Worm (Caenorhabditis elegans) whole organism, L1 larva: Measurements from ENCODE around the gene lips-1.

Source experiments
- C04F5.9 ChIP-seq: sonication (generic microtip); optimal IDR thresholded peaks from 2 replicates; lab custom pipeline; 2016; ENCODE audit warnings: missing genetic modification characterization, missing compliant biosample characterization
- C16A3.4 ChIP-seq: fragments of 150-350 bp; optimal IDR thresholded peaks from 2 replicates; lab custom pipeline; 2014; ENCODE audit warnings: missing biosample characterization, missing genetic modification characterization
- F16B12.6 ChIP-seq: fragments of 150-350 bp; optimal IDR thresholded peaks from 2 replicates; lab custom pipeline; 2014; ENCODE audit warnings: missing biosample characterization, missing genetic modification characterization
- Y116A8C.19 ChIP-seq: sonication (generic microtip); optimal IDR thresholded peaks from 2 replicates; lab custom pipeline; 2016; ENCODE audit warnings: missing compliant biosample characterization, missing genetic modification characterization, borderline replicate concordance
- alr-1 ChIP-seq: fragments of 200-800 bp; sonication (Bioruptor generic); optimal IDR thresholded peaks from 2 replicates; lab custom pipeline; 2018; ENCODE audit warnings: borderline replicate concordance, mild to moderate bottlenecking, missing genetic modification characterization, missing compliant biosample characterization
- ama-1 ChIP-seq: fragments of 150-350 bp; optimal IDR thresholded peaks from 2 replicates; lab custom pipeline; 2014
- blmp-1 ChIP-seq: fragments of 150-350 bp; optimal IDR thresholded peaks from 2 replicates; lab custom pipeline; 2014; ENCODE audit warnings: missing biosample characterization, missing genetic modification characterization
- ceh-63 ChIP-seq: fragments of 200-800 bp; sonication (Bioruptor generic); optimal IDR thresholded peaks from 2 replicates; lab custom pipeline; 2018; ENCODE audit warnings: mild to moderate bottlenecking, missing genetic modification characterization, missing compliant biosample characterization
- ceh-88 ChIP-seq: fragments of 200-800 bp; sonication (Bioruptor generic); IDR thresholded peaks from 2 replicates; pipeline ENCODE4 v1.3.6; 2022; ENCODE audit warnings: missing genetic modification characterization, missing compliant biosample characterization
- ceh-90 ChIP-seq: sonication (generic microtip); optimal IDR thresholded peaks from 2 replicates; lab custom pipeline; 2016; ENCODE audit warnings: missing genetic modification characterization, missing compliant biosample characterization
- dpl-1 ChIP-seq, 3 experiments: fragments of 150-350 bp in 2 of 3; sonication (generic microtip) in 1 of 3; optimal IDR thresholded peaks; 2 replicates each; lab custom pipeline; 2014 to 2017; ENCODE audit warnings: missing biosample characterization in 3 of 3, missing genetic modification characterization in 3 of 3, missing genetic modification reagents in 3 of 3
- efl-3 ChIP-seq: fragments of 200-800 bp; sonication (Bioruptor generic); optimal IDR thresholded peaks from 2 replicates; lab custom pipeline; 2018; ENCODE audit warnings: mild to moderate bottlenecking, missing genetic modification characterization, missing compliant biosample characterization
- egl-13 ChIP-seq: sonication (generic microtip); optimal IDR thresholded peaks from 2 replicates; lab custom pipeline; 2016; ENCODE audit warnings: missing genotype, missing genetic modification reagents, missing genetic modification characterization, missing compliant biosample characterization
- egl-27 ChIP-seq, 2 experiments: fragments of 150-350 bp in 1 of 2; sonication (generic microtip); optimal IDR thresholded peaks; 3 replicates each; lab custom pipeline; 2017 to 2018; ENCODE audit warnings: missing biosample characterization in 2 of 2, missing genetic modification characterization in 2 of 2, missing genetic modification reagents in 2 of 2
- elt-2 ChIP-seq: sonication (generic microtip); optimal IDR thresholded peaks from 2 replicates; lab custom pipeline; 2016; ENCODE audit warnings: missing genetic modification characterization, mild to moderate bottlenecking, inconsistent platforms, missing compliant biosample characterization, missing genetic modification reagents
- ets-5 ChIP-seq: fragments of 200-800 bp; sonication (Bioruptor generic); IDR thresholded peaks from 2 replicates; pipeline ENCODE4 v1.3.6; 2022; ENCODE audit warnings: missing genetic modification characterization, missing compliant biosample characterization
- fkh-10 ChIP-seq: sonication (generic microtip); optimal IDR thresholded peaks from 2 replicates; lab custom pipeline; 2017; ENCODE audit warnings: missing biosample characterization, missing genetic modification reagents, missing genetic modification characterization
- fkh-8 ChIP-seq: sonication (generic microtip); optimal IDR thresholded peaks from 2 replicates; lab custom pipeline; 2016; ENCODE audit warnings: mild to moderate bottlenecking, missing genetic modification characterization, missing compliant biosample characterization
- fos-1 ChIP-seq: fragments of 150-350 bp; optimal IDR thresholded peaks from 2 replicates; lab custom pipeline; 2014; ENCODE audit warnings: missing biosample characterization, missing genetic modification characterization
- hlh-17 ChIP-seq: fragments of 200-800 bp; sonication (Bioruptor generic); optimal IDR thresholded peaks from 2 replicates; lab custom pipeline; 2018; ENCODE audit warnings: missing genetic modification characterization, mild to moderate bottlenecking, missing compliant biosample characterization, moderate library complexity, borderline replicate concordance
- hpl-2 ChIP-seq: fragments of 150-350 bp; optimal IDR thresholded peaks from 2 replicates; lab custom pipeline; 2014; ENCODE audit warnings: missing biosample characterization, missing genetic modification reagents, missing genetic modification characterization
- irx-1 ChIP-seq: sonication (generic microtip); optimal IDR thresholded peaks from 2 replicates; lab custom pipeline; 2016; ENCODE audit warnings: missing genetic modification characterization, missing compliant biosample characterization
- lin-13 ChIP-seq: fragments of 150-350 bp; optimal IDR thresholded peaks from 2 replicates; lab custom pipeline; 2014; ENCODE audit warnings: missing biosample characterization, missing genetic modification reagents, missing genetic modification characterization
- lin-14 ChIP-seq: fragments of 200-800 bp; sonication (Bioruptor generic); optimal IDR thresholded peaks from 2 replicates; lab custom pipeline; 2018; ENCODE audit warnings: mild to moderate bottlenecking, missing genetic modification characterization, moderate library complexity, missing compliant biosample characterization
- lin-35 ChIP-seq, 2 experiments: fragments of 150-350 bp; optimal IDR thresholded peaks; 2 replicates each; lab custom pipeline; 2014; ENCODE audit warnings: missing biosample characterization in 2 of 2, missing genetic modification characterization in 2 of 2, missing genetic modification reagents in 2 of 2
- lin-39 ChIP-seq: fragments of 150-350 bp; optimal IDR thresholded peaks from 2 replicates; lab custom pipeline; 2014; ENCODE audit warnings: missing biosample characterization, missing genetic modification reagents, missing genetic modification characterization
- lir-3 ChIP-seq: sonication (generic microtip); optimal IDR thresholded peaks from 2 replicates; lab custom pipeline; 2016; ENCODE audit warnings: mild to moderate bottlenecking, missing genetic modification characterization, moderate library complexity, missing compliant biosample characterization; ENCODE audit not compliant: poor library complexity
- lsy-2 ChIP-seq, 2 experiments: fragments of 150-350 bp; optimal IDR thresholded peaks; 2 replicates each; lab custom pipeline; 2014; ENCODE audit warnings: missing biosample characterization in 2 of 2, missing genetic modification characterization in 2 of 2
- mab-9 ChIP-seq: fragments of 200-800 bp; sonication (Bioruptor generic); IDR thresholded peaks from 2 replicates; pipeline ENCODE4 v1.3.6; 2022; ENCODE audit warnings: missing genetic modification reagents, missing genetic modification characterization, missing compliant biosample characterization
- mef-2 ChIP-seq: fragments of 150-350 bp; optimal IDR thresholded peaks from 2 replicates; lab custom pipeline; 2014; ENCODE audit warnings: missing biosample characterization, missing genetic modification characterization
- mep-1 ChIP-seq: fragments of 150-350 bp; optimal IDR thresholded peaks from 2 replicates; lab custom pipeline; 2014; ENCODE audit warnings: missing biosample characterization, missing genetic modification characterization
- nhr-11 ChIP-seq: fragments of 150-350 bp; optimal IDR thresholded peaks from 2 replicates; lab custom pipeline; 2014; ENCODE audit warnings: missing biosample characterization, missing genetic modification characterization
- nhr-12 ChIP-seq: sonication (generic microtip); optimal IDR thresholded peaks from 2 replicates; lab custom pipeline; 2017; ENCODE audit warnings: missing biosample characterization, missing genetic modification characterization
- nhr-19 ChIP-seq: fragments of 200-800 bp; sonication (Bioruptor generic); conservative IDR thresholded peaks from 2 replicates; pipeline ENCODE4 v1.3.6; 2022; ENCODE audit warnings: missing genetic modification characterization, missing compliant biosample characterization
- nhr-71 ChIP-seq: sonication (generic microtip); optimal IDR thresholded peaks from 2 replicates; lab custom pipeline; 2016; ENCODE audit warnings: mild to moderate bottlenecking, missing genetic modification characterization, moderate library complexity, missing compliant biosample characterization
- nhr-77 ChIP-seq: fragments of 150-350 bp; optimal IDR thresholded peaks from 2 replicates; lab custom pipeline; 2014; ENCODE audit warnings: missing biosample characterization, missing genetic modification characterization
- nhr-84 ChIP-seq: sonication (generic microtip); optimal IDR thresholded peaks from 2 replicates; lab custom pipeline; 2017; ENCODE audit warnings: missing biosample characterization, missing genetic modification characterization
- nhr-90 ChIP-seq: sonication (generic microtip); optimal IDR thresholded peaks from 2 replicates; lab custom pipeline; 2016; ENCODE audit warnings: mild to moderate bottlenecking, missing genetic modification characterization, missing compliant biosample characterization; ENCODE audit not compliant: poor library complexity
- pax-3 ChIP-seq: fragments of 200-800 bp; sonication (Bioruptor generic); optimal IDR thresholded peaks from 2 replicates; lab custom pipeline; 2018; ENCODE audit warnings: mild to moderate bottlenecking, missing genetic modification characterization, moderate library complexity, missing compliant biosample characterization
- rnt-1 ChIP-seq: sonication (generic microtip); optimal IDR thresholded peaks from 2 replicates; lab custom pipeline; 2016; ENCODE audit warnings: mild to moderate bottlenecking, missing genetic modification characterization, moderate library complexity, missing compliant biosample characterization
- snu-23 ChIP-seq: sonication (generic microtip); optimal IDR thresholded peaks from 2 replicates; lab custom pipeline; 2016; ENCODE audit warnings: missing genetic modification characterization, missing compliant biosample characterization
- sptf-1 ChIP-seq: fragments of 150-350 bp; optimal IDR thresholded peaks from 2 replicates; lab custom pipeline; 2014; ENCODE audit warnings: missing biosample characterization, missing genetic modification characterization
- sup-37 ChIP-seq: fragments of 200-800 bp; sonication (Bioruptor generic); optimal IDR thresholded peaks from 2 replicates; lab custom pipeline; 2018; ENCODE audit warnings: mild to moderate bottlenecking, missing genetic modification characterization, missing compliant biosample characterization
- swsn-7 ChIP-seq: sonication (generic microtip); optimal IDR thresholded peaks from 2 replicates; lab custom pipeline; 2016; ENCODE audit warnings: missing genetic modification characterization, missing compliant biosample characterization
- unc-130 ChIP-seq: fragments of 150-350 bp; optimal IDR thresholded peaks from 2 replicates; lab custom pipeline; 2017; ENCODE audit warnings: missing biosample characterization, missing genetic modification characterization, inconsistent platforms
- unc-62 ChIP-seq: fragments of 150-350 bp; optimal IDR thresholded peaks from 2 replicates; lab custom pipeline; 2014; ENCODE audit warnings: missing biosample characterization, missing genetic modification reagents, missing genetic modification characterization
- unc-86 ChIP-seq: sonication (generic microtip); optimal IDR thresholded peaks from 2 replicates; lab custom pipeline; 2016; ENCODE audit warnings: missing genetic modification characterization, missing compliant biosample characterization
- unc-98 ChIP-seq: fragments of 200-800 bp; sonication (Bioruptor generic); IDR thresholded peaks from 2 replicates; pipeline ENCODE4 v1.3.6; 2022; ENCODE audit warnings: missing genetic modification characterization, missing compliant biosample characterization
- vab-15 ChIP-seq: sonication (generic microtip); optimal IDR thresholded peaks from 2 replicates; lab custom pipeline; 2017; ENCODE audit warnings: missing genotype, mild to moderate bottlenecking, missing genetic modification characterization, missing compliant biosample characterization
- zip-4 ChIP-seq: fragments of 200-800 bp; sonication (Bioruptor generic); optimal IDR thresholded peaks from 2 replicates; lab custom pipeline; 2018; ENCODE audit warnings: mild to moderate bottlenecking, missing genetic modification characterization, moderate library complexity, missing compliant biosample characterization
- ztf-4 ChIP-seq: fragments of 150-350 bp; optimal IDR thresholded peaks from 2 replicates; lab custom pipeline; 2014; ENCODE audit warnings: missing biosample characterization, missing genetic modification characterization

The lips-1 gene

ce11 chrX:12510148-12510785 lies 17.7 kb downstream of the lips-1 start (continued):
- TF ChIP-seq lin-39 (tag; lab: Kevin White, UChicago), result no peak
- peak; percentile 48 for TF ChIP-seq egl-13
- TF ChIP-seq ama-1 (lab: Kevin White, UChicago), result no peak
- TF ChIP-seq zip-4, result no peak
- TF ChIP-seq Y116A8C.19, result no peak
- peak; percentile 92 for TF ChIP-seq nhr-19 (GFP tag; lab: Robert Waterston, UW)
- TF ChIP-seq pax-3, result no peak
- TF ChIP-seq sptf-1 (tag; lab: Kevin White, UChicago), result no peak
- no peak for TF ChIP-seq alr-1 (tag; lab: Kevin White, UChicago)
- TF ChIP-seq lsy-2 (tag; optimal IDR thresholded peaks at IDR 0.05; lab: Kevin White, UChicago), result peak; percentile 49 to 63
- TF ChIP-seq fkh-10, result peak; percentile 16
- no peak for TF ChIP-seq elt-2 (tag; lab: Kevin White, UChicago)
- TF ChIP-seq lin-13 (GFP tag; lab: Kevin White, UChicago), result no peak
- peak; percentile 39 for TF ChIP-seq nhr-90 (tag; lab: Kevin White, UChicago)
- peak; percentile 78 for TF ChIP-seq ztf-4
- TF ChIP-seq unc-130 (tag; lab: Kevin White, UChicago), result peak; percentile 71
- TF ChIP-seq lin-35 (GFP tag; optimal IDR thresholded peaks at IDR 0.05; lab: Kevin White, UChicago), result peak; percentile 9 to 23
- TF ChIP-seq lir-3 (tag; lab: Kevin White, UChicago), result peak; percentile 60
- peak; percentile 48 for TF ChIP-seq mep-1
- TF ChIP-seq nhr-77, result no peak
- no peak for TF ChIP-seq ceh-63 (GFP tag; lab: Kevin White, UChicago)
- no peak for TF ChIP-seq nhr-11
- no peak for TF ChIP-seq unc-62
- TF ChIP-seq ets-5 (GFP tag; lab: Robert Waterston, UW), result no peak
- no peak for TF ChIP-seq ceh-90 (tag; lab: Kevin White, UChicago)
- peak; percentile 92 for TF ChIP-seq lin-14 (GFP tag; lab: Kevin White, UChicago)
- peak; percentile 74 for TF ChIP-seq swsn-7 (tag; lab: Kevin White, UChicago)
- TF ChIP-seq dpl-1 (GFP tag; optimal IDR thresholded peaks at IDR 0.05; lab: Kevin White, UChicago), result no peak
- peak; percentile 57 for TF ChIP-seq blmp-1 (tag; lab: Kevin White, UChicago)
- peak; percentile 80 for TF ChIP-seq unc-86 (tag; lab: Kevin White, UChicago)
- no peak for TF ChIP-seq ceh-88
- peak; percentile 60 for TF ChIP-seq fos-1 (tag; lab: Kevin White, UChicago)
- TF ChIP-seq nhr-84 (tag; lab: Kevin White, UChicago), result no peak
- TF ChIP-seq fkh-8 (tag; lab: Kevin White, UChicago), result peak; percentile 80
- TF ChIP-seq rnt-1, result peak; percentile 72

DNA sequence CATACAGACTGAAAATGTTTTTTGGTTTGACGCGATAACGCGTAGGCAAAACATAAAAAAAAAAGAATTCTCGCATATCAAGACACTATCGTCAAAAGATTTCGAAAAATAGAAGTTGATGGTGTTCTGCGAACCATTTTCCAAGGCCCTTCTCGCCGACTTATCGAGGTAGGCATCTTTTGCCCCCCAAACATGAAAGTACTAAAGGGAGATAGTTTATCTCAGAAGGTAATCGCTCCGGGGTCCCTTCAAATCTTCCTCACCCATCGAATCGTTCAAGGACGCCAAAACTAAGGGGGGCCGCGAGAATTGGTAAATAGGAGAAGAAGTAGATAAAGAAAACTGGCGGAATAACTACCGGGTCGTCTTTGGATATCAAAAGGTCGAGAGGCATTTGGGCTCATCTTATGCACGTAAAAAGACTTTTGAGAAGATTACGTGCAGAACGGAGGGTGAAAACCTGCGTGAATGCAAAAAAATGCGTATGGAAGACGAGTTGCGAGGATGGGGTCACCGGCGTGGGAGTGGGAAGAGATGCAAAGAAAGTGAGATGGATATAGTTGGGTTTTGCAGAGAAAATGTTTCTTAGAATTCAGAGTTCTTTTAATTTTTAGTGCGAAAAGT lies 18.9 kb downstream of the lips-1 start:
- TF ChIP-seq nhr-19 (GFP tag; lab: Robert Waterston, UW) (peak; percentile 17; the same call in 1 of the 2 replicates), hpl-2 (GFP tag; lab: Kevin White, UChicago) (no peak), nhr-12 (tag; lab: Kevin White, UChicago) (no peak), irx-1 (tag; lab: Kevin White, UChicago) (no peak), F16B12.6 (tag; lab: Kevin White, UChicago) (no peak), egl-13 (peak; percentile 45), ama-1 (lab: Kevin White, UChicago) (no peak), C04F5.9 (tag; lab: Kevin White, UChicago) (no peak), sup-37 (GFP tag; lab: Kevin White, UChicago) (no peak), lin-14 (GFP tag; lab: Kevin White, UChicago) (peak; percentile 74), efl-3 (peak; percentile 45), unc-86 (tag; lab: Kevin White, UChicago) (no peak), nhr-71 (peak; percentile 11), vab-15 (tag; lab: Kevin White, UChicago) (no peak), hlh-17 (GFP tag; lab: Kevin White, UChicago) (no peak), mef-2 (no peak), C16A3.4 (tag; lab: Kevin White, UChicago) (no peak), mab-9 (no peak), swsn-7 (tag; lab: Kevin White, UChicago) (no peak), snu-23 (GFP tag; lab: Kevin White, UChicago) (peak; percentile 11), unc-98 (GFP tag; lab: Robert Waterston, UW) (no peak), egl-27 (tag; optimal IDR thresholded peaks at IDR 0.05; lab: Kevin White, UChicago) (no peak), fkh-10 (no peak)
